Fruit fly (Drosophila melanogaster): Measurements from ENCODE around the gene CG18281.

dm6 chr3L:20494262-20494601, 5.4 kb upstream of the CG18281 start:
- no peak for TF ChIP-seq CTCF (optimal IDR thresholded peaks at IDR 0.05)
- no peak for TF ChIP-seq CG8478 (optimal IDR thresholded peaks at IDR 0.05)
